Worm (Caenorhabditis elegans): ENCODE data around the gene F22F7.2.

ce11 chrV:2119529-2119928 is 3.1 kb upstream of the F22F7.2 start, which contains the start of gene F22F7.11:
- no peak for TF ChIP-seq ztf-23 (GFP tag; IDR thresholded peaks at IDR 0.05)
- TF ChIP-seq T22C8.4 (GFP tag; IDR thresholded peaks at IDR 0.05): no peak
- TF ChIP-seq med-1 (GFP tag; optimal IDR thresholded peaks at IDR 0.05; ENCODE audit: insufficient read depth): no peak
- TF ChIP-seq klf-2 (GFP tag; conservative IDR thresholded peaks at IDR 0.05): no peak
- no peak for TF ChIP-seq ztf-29 (GFP tag; IDR thresholded peaks at IDR 0.05)

Data from whole organism, midembryonic.